Fruit fly (Drosophila melanogaster) whole organism, embryonic: Measurements from ENCODE around the gene Polr1C.
A peak's percentile ranks its signal among the peaks of the same experiment; 100 is the strongest.

ENCODE experiments used
- Adf1 ChIP-seq: fragments of 200-800 bp; sonication (Bioruptor generic); IDR thresholded peaks from 2 replicates; pipeline ENCODE4 v1.3.6; 2022; ENCODE audit warnings: missing biosample characterization, missing genetic modification characterization
- Bdp1 ChIP-seq: fragments of 200-800 bp; sonication (Bioruptor generic); optimal IDR thresholded peaks from 3 replicates; lab custom pipeline; 2016; ENCODE audit warnings: missing biosample characterization, missing genetic modification characterization
- CG14441 ChIP-seq: fragments of 200-800 bp; sonication (Bioruptor generic); IDR thresholded peaks from 2 replicates; pipeline ENCODE4 v1.3.6; 2022; ENCODE audit warnings: missing biosample characterization, missing genetic modification characterization
- CG14860 ChIP-seq: fragments of 200-800 bp; sonication (Bioruptor generic); IDR thresholded peaks from 3 replicates; pipeline ENCODE4 v1.3.6; 2022; ENCODE audit warnings: missing biosample characterization, missing genetic modification characterization; ENCODE audit not compliant: partially characterized antibody
- CG15479 ChIP-seq: fragments of 200-800 bp; sonication (Bioruptor generic); optimal IDR thresholded peaks from 3 replicates; lab custom pipeline; 2019; ENCODE audit warnings: missing biosample characterization, mild to moderate bottlenecking, missing genetic modification characterization, moderate library complexity
- CG16863 ChIP-seq: fragments of 200-800 bp; sonication (Bioruptor generic); optimal IDR thresholded peaks from 3 replicates; lab custom pipeline; 2016; ENCODE audit warnings: missing biosample characterization, missing genetic modification characterization
- CG17359 ChIP-seq: fragments of 200-800 bp; sonication (Bioruptor generic); optimal IDR thresholded peaks from 3 replicates; lab custom pipeline; 2018; ENCODE audit warnings: missing biosample characterization, mild to moderate bottlenecking, missing genetic modification characterization, moderate library complexity
- CG17829 ChIP-seq: fragments of 200-800 bp; optimal IDR thresholded peaks from 2 replicates; lab custom pipeline; 2019; ENCODE audit warnings: missing biosample characterization, mild to moderate bottlenecking, missing genetic modification characterization, moderate library complexity
- CG2120 ChIP-seq: fragments of 200-800 bp; sonication (Bioruptor generic); optimal IDR thresholded peaks from 3 replicates; lab custom pipeline; 2016; ENCODE audit warnings: missing biosample characterization, missing genetic modification characterization
- CG2712 ChIP-seq: fragments of 200-800 bp; optimal IDR thresholded peaks from 3 replicates; lab custom pipeline; 2019; ENCODE audit warnings: missing biosample characterization, mild to moderate bottlenecking, missing genetic modification characterization, moderate library complexity
- CG2889 ChIP-seq: fragments of 200-800 bp; sonication (Bioruptor generic); IDR thresholded peaks from 3 replicates; pipeline ENCODE4 v1.3.6; 2022; ENCODE audit warnings: missing biosample characterization, missing genetic modification characterization
- CG32532 ChIP-seq: fragments of 200-800 bp; sonication (Bioruptor generic); IDR thresholded peaks from 2 replicates; pipeline ENCODE4 v1.3.6; 2022; ENCODE audit warnings: missing biosample characterization, missing genetic modification characterization
- CG32767 ChIP-seq: fragments of 200-800 bp; sonication (Bioruptor generic); IDR thresholded peaks from 2 replicates; pipeline ENCODE4 v1.3.6; 2022; ENCODE audit warnings: missing biosample characterization, missing genetic modification characterization
- CG3407 ChIP-seq: fragments of 200-800 bp; sonication (Bioruptor generic); optimal IDR thresholded peaks from 2 replicates; lab custom pipeline; 2018; ENCODE audit warnings: missing biosample characterization, mild to moderate bottlenecking, missing genetic modification characterization
- CG4282 ChIP-seq: fragments of 200-800 bp; sonication (Bioruptor generic); optimal IDR thresholded peaks from 2 replicates; lab custom pipeline; 2016; ENCODE audit warnings: missing biosample characterization, missing genetic modification characterization
- CG4820 ChIP-seq: fragments of 200-800 bp; sonication (Bioruptor generic); optimal IDR thresholded peaks from 3 replicates; lab custom pipeline; 2016; ENCODE audit warnings: missing biosample characterization, missing genetic modification characterization
- CG6683 ChIP-seq: fragments of 200-800 bp; sonication (Bioruptor generic); optimal IDR thresholded peaks from 2 replicates; lab custom pipeline; 2017; ENCODE audit warnings: missing biosample characterization, mild to moderate bottlenecking, missing genetic modification characterization, missing genetic modification reagents
- CG6813 ChIP-seq: fragments of 200-800 bp; sonication (Bioruptor generic); optimal IDR thresholded peaks from 2 replicates; lab custom pipeline; 2017; ENCODE audit warnings: missing biosample characterization, missing genetic modification characterization, mild to moderate bottlenecking, moderate library complexity, missing genetic modification reagents
- CG8388 ChIP-seq: fragments of 200-800 bp; sonication (Bioruptor generic); optimal IDR thresholded peaks from 2 replicates; lab custom pipeline; 2019; ENCODE audit warnings: missing biosample characterization, mild to moderate bottlenecking, missing genetic modification characterization, moderate library complexity
- D19B ChIP-seq: fragments of 200-800 bp; sonication (Bioruptor generic); optimal IDR thresholded peaks from 2 replicates; lab custom pipeline; 2017; ENCODE audit warnings: missing biosample characterization, mild to moderate bottlenecking, missing genetic modification characterization
- Dad ChIP-seq: fragments of 200-800 bp; sonication (Bioruptor generic); optimal IDR thresholded peaks from 3 replicates; lab custom pipeline; 2016; ENCODE audit warnings: missing biosample characterization, missing genetic modification characterization
- HLH4C ChIP-seq: fragments of 200-800 bp; sonication (Bioruptor generic); IDR thresholded peaks from 3 replicates; pipeline ENCODE4 v1.3.6; 2022; ENCODE audit warnings: missing biosample characterization, missing genetic modification characterization; ENCODE audit not compliant: partially characterized antibody
- Hand ChIP-seq: fragments of 200-800 bp; sonication (Bioruptor generic); optimal IDR thresholded peaks from 2 replicates; lab custom pipeline; 2017; ENCODE audit warnings: mild to moderate bottlenecking, missing biosample characterization, missing genetic modification reagents, missing genetic modification characterization
- HmgD ChIP-seq: fragments of 200-800 bp; sonication (Bioruptor generic); optimal IDR thresholded peaks from 3 replicates; lab custom pipeline; 2016; ENCODE audit warnings: missing biosample characterization, missing genetic modification characterization
- Hsf ChIP-seq: fragments of 200-800 bp; sonication (Bioruptor generic); optimal IDR thresholded peaks from 3 replicates; lab custom pipeline; 2016; ENCODE audit warnings: missing biosample characterization, missing genetic modification characterization
- MESR4 ChIP-seq: fragments of 200-800 bp; sonication (Bioruptor generic); optimal IDR thresholded peaks from 2 replicates; lab custom pipeline; 2018; ENCODE audit warnings: missing biosample characterization, mild to moderate bottlenecking, missing genetic modification characterization, moderate library complexity
- Med ChIP-seq: fragments of 200-800 bp; sonication (Bioruptor generic); peaks from one replicate; lab custom pipeline; 2016; ENCODE audit warnings: missing biosample characterization, missing genetic modification characterization, mild to moderate bottlenecking, inconsistent platforms, moderate library complexity
- NC2β ChIP-seq: fragments of 200-800 bp; sonication (Bioruptor generic); optimal IDR thresholded peaks from 2 replicates; lab custom pipeline; 2016; ENCODE audit warnings: missing biosample characterization, missing genetic modification characterization
- Optix ChIP-seq: fragments of 200-800 bp; sonication (Bioruptor generic); IDR thresholded peaks from 3 replicates; pipeline ENCODE4 v1.3.6; 2022; ENCODE audit warnings: missing biosample characterization, missing genetic modification characterization
- Sry-δ ChIP-seq: fragments of 200-800 bp; sonication (Bioruptor generic); optimal IDR thresholded peaks from 2 replicates; lab custom pipeline; 2016; ENCODE audit warnings: missing biosample characterization, missing genetic modification characterization
- TFAM ChIP-seq: fragments of 200-800 bp; sonication (Bioruptor generic); optimal IDR thresholded peaks from 2 replicates; lab custom pipeline; 2017; ENCODE audit warnings: missing biosample characterization, missing genetic modification characterization, inconsistent platforms
- Vsx1 ChIP-seq: fragments of 200-800 bp; sonication (Bioruptor generic); optimal IDR thresholded peaks from 2 replicates; lab custom pipeline; 2017; ENCODE audit warnings: missing biosample characterization, mild to moderate bottlenecking, missing genetic modification characterization, missing genetic modification reagents
- ap ChIP-seq: fragments of 200-800 bp; sonication (Bioruptor generic); IDR thresholded peaks from 2 replicates; pipeline ENCODE4 v1.3.6; 2022; ENCODE audit warnings: missing biosample characterization, missing genetic modification characterization
- ase ChIP-seq: fragments of 200-800 bp; sonication (Bioruptor generic); IDR thresholded peaks from 3 replicates; pipeline ENCODE4 v1.3.6; 2022; ENCODE audit warnings: missing biosample characterization, missing genetic modification characterization
- cas ChIP-seq: fragments of 200-800 bp; sonication (Bioruptor generic); IDR thresholded peaks from 2 replicates; pipeline ENCODE4 v1.3.6; 2022; ENCODE audit warnings: missing biosample characterization, missing genetic modification characterization
- dimm ChIP-seq: fragments of 200-800 bp; sonication (Bioruptor generic); IDR thresholded peaks from 2 replicates; pipeline ENCODE4 v1.3.6; 2022; ENCODE audit warnings: missing biosample characterization, missing genetic modification characterization
- en ChIP-seq: fragments of 200-800 bp; sonication (Bioruptor generic); optimal IDR thresholded peaks from 2 replicates; lab custom pipeline; 2016; ENCODE audit warnings: missing biosample characterization, missing genetic modification characterization
- gcm ChIP-seq: fragments of 200-800 bp; sonication (Bioruptor generic); optimal IDR thresholded peaks from 2 replicates; lab custom pipeline; 2019; ENCODE audit warnings: missing biosample characterization, mild to moderate bottlenecking, missing genetic modification characterization, moderate library complexity
- gfzf ChIP-seq: fragments of 200-800 bp; sonication (Bioruptor generic); optimal IDR thresholded peaks from 2 replicates; lab custom pipeline; 2016; ENCODE audit warnings: missing biosample characterization, mild to moderate bottlenecking, missing genetic modification characterization, moderate library complexity
- gsb-n ChIP-seq: fragments of 200-800 bp; sonication (Bioruptor generic); optimal IDR thresholded peaks from 3 replicates; lab custom pipeline; 2018; ENCODE audit warnings: missing biosample characterization, mild to moderate bottlenecking, missing genetic modification characterization
- h ChIP-seq: fragments of >200 bp; optimal IDR thresholded peaks from 2 replicates; lab custom pipeline; 2017
- her ChIP-seq: fragments of 200-800 bp; sonication (Bioruptor generic); optimal IDR thresholded peaks from 2 replicates; lab custom pipeline; 2016; ENCODE audit warnings: missing biosample characterization, missing genetic modification characterization
- nerfin-2 ChIP-seq: fragments of 200-800 bp; sonication (Bioruptor generic); IDR thresholded peaks from 2 replicates; pipeline ENCODE4 v1.3.6; 2022; ENCODE audit warnings: missing biosample characterization, missing genetic modification characterization; ENCODE audit not compliant: partially characterized antibody
- nom ChIP-seq: fragments of 200-800 bp; sonication (Bioruptor generic); optimal IDR thresholded peaks from 2 replicates; lab custom pipeline; 2017; ENCODE audit warnings: missing biosample characterization, missing genetic modification characterization, mild to moderate bottlenecking, moderate library complexity, missing genetic modification reagents
- slp2 ChIP-seq: fragments of 200-800 bp; sonication (Bioruptor generic); optimal IDR thresholded peaks from 2 replicates; lab custom pipeline; 2016; ENCODE audit warnings: missing biosample characterization, missing genetic modification characterization
- tap ChIP-seq: fragments of 200-800 bp; optimal IDR thresholded peaks from 3 replicates; lab custom pipeline; 2019; ENCODE audit warnings: missing biosample characterization, mild to moderate bottlenecking, missing genetic modification characterization, moderate library complexity
- tio ChIP-seq: fragments of 200-800 bp; sonication (Bioruptor generic); optimal IDR thresholded peaks from 2 replicates; lab custom pipeline; 2017; ENCODE audit warnings: missing biosample characterization, missing genetic modification characterization, inconsistent platforms
- wor ChIP-seq: fragments of 200-800 bp; sonication (Bioruptor generic); IDR thresholded peaks from 2 replicates; pipeline ENCODE4 v1.3.6; 2022; ENCODE audit warnings: missing biosample characterization, missing genetic modification characterization
- zen ChIP-seq: fragments of 200-800 bp; sonication (Bioruptor generic); optimal IDR thresholded peaks from 3 replicates; lab custom pipeline; 2018; ENCODE audit warnings: missing biosample characterization, mild to moderate bottlenecking, missing genetic modification characterization, moderate library complexity
- zfh2 ChIP-seq: fragments of 200-800 bp; sonication (Bioruptor generic); optimal IDR thresholded peaks from 2 replicates; lab custom pipeline; 2016; ENCODE audit warnings: missing biosample characterization, missing genetic modification characterization

Polr1C gene

dm6 chr2L:5004677-5005463 lies 36.1 kb downstream of the Polr1C start (continued):
- peak; percentile 34 for TF ChIP-seq MESR4 (GFP tag; lab: Kevin White, UChicago)
- TF ChIP-seq nerfin-2 (GFP tag; lab: Robert Waterston, UW) = no peak
- peak; percentile 94 for TF ChIP-seq Dad (GFP tag; lab: Kevin White, UChicago)
- no peak for TF ChIP-seq CG15479 (GFP tag; lab: Kevin White, UChicago)
- peak; percentile 96 for TF ChIP-seq CG14441
- no peak for TF ChIP-seq HLH4C (GFP tag; lab: Robert Waterston, UW)
- no peak for TF ChIP-seq CG14860 (GFP tag; lab: Robert Waterston, UW)
- TF ChIP-seq CG2120 (GFP tag; lab: Kevin White, UChicago) = peak; percentile 99
- peak; percentile 86 for TF ChIP-seq CG3407 (GFP tag; lab: Kevin White, UChicago)
- TF ChIP-seq HmgD (GFP tag; lab: Kevin White, UChicago) = peak; percentile 92
- TF ChIP-seq Vsx1 (GFP tag; lab: Kevin White, UChicago) = peak; percentile 78
- TF ChIP-seq CG4282 (GFP tag; lab: Kevin White, UChicago) = peak; percentile 88
- peak; percentile 93 for TF ChIP-seq CG6683 (GFP tag; lab: Kevin White, UChicago)
- TF ChIP-seq zen (tag; lab: Kevin White, UChicago) = peak; percentile 88
- peak; percentile 44 for TF ChIP-seq TFAM (GFP tag; lab: Kevin White, UChicago)
- peak; percentile 84 for TF ChIP-seq D19B (GFP tag; lab: Kevin White, UChicago)
- peak; percentile 69 for TF ChIP-seq Sry-δ (GFP tag; lab: Kevin White, UChicago)
- peak; percentile 93 for TF ChIP-seq CG32767 (GFP tag; lab: Robert Waterston, UW)
- TF ChIP-seq CG8388 (GFP tag; lab: Kevin White, UChicago) = peak; percentile 91
- peak; percentile 95 for TF ChIP-seq CG16863 (GFP tag; lab: Kevin White, UChicago)
- TF ChIP-seq Bdp1 (GFP tag; lab: Kevin White, UChicago) = peak; percentile 89
- TF ChIP-seq CG2712 (tag; lab: Kevin White, UChicago) = peak; percentile 94
- TF ChIP-seq tio (GFP tag; lab: Kevin White, UChicago) = no peak
- TF ChIP-seq CG17829 (tag; lab: Kevin White, UChicago) = peak; percentile 91
- TF ChIP-seq CG4820 (GFP tag; lab: Kevin White, UChicago) = peak; percentile 92
- TF ChIP-seq zfh2 = peak; percentile 95
- peak; percentile 99 for TF ChIP-seq Med (GFP tag; lab: Kevin White, UChicago)
- TF ChIP-seq tap (tag; lab: Kevin White, UChicago) = peak; percentile 92
- peak; percentile 88 for TF ChIP-seq gsb-n (tag; lab: Kevin White, UChicago)
- peak; percentile 87 for TF ChIP-seq gcm
- peak; percentile 94 for TF ChIP-seq CG6813 (GFP tag; lab: Kevin White, UChicago)
- TF ChIP-seq h (lab: Kevin White, UChicago) = no peak
- peak; percentile 91 for TF ChIP-seq Optix (GFP tag; lab: Robert Waterston, UW)
- peak; percentile 91 for TF ChIP-seq CG2889 (GFP tag; lab: Robert Waterston, UW)
- peak; percentile 95 for TF ChIP-seq Hsf (GFP tag; lab: Kevin White, UChicago)
- TF ChIP-seq her (GFP tag; lab: Kevin White, UChicago) = peak; percentile 95
- peak; percentile 95 for TF ChIP-seq cas (GFP tag; lab: Robert Waterston, UW)
- peak; percentile 94 for TF ChIP-seq ase
- TF ChIP-seq CG17359 (tag; lab: Kevin White, UChicago) = peak; percentile 97
- peak; percentile 94 for TF ChIP-seq ap
- peak; percentile 90 for TF ChIP-seq dimm (GFP tag; lab: Robert Waterston, UW)
- peak; percentile 97 for TF ChIP-seq CG32532 (GFP tag; lab: Robert Waterston, UW)
- TF ChIP-seq wor (GFP tag; lab: Robert Waterston, UW) = peak; percentile 90
- TF ChIP-seq gfzf = peak; percentile 11
- TF ChIP-seq slp2 (GFP tag; lab: Kevin White, UChicago) = peak; percentile 92
- peak; percentile 81 for TF ChIP-seq en
- TF ChIP-seq nom = peak; percentile 64
- TF ChIP-seq Adf1 (GFP tag; lab: Robert Waterston, UW) = peak; percentile 83
- TF ChIP-seq NC2β = peak; percentile 90
- peak; percentile 98 for TF ChIP-seq Hand
